Worm (Caenorhabditis elegans) whole organism, L4 larva: ENCODE data around the gene glb-5.

Source experiments
- F37D6.2 ChIP-seq: sonication (generic microtip); optimal IDR thresholded peaks from 2 replicates; lab custom pipeline; 2016; ENCODE audit warnings: mild to moderate bottlenecking, missing genetic modification characterization, missing compliant biosample characterization
- R02D3.7 ChIP-seq: fragments of 150-350 bp; sonication (generic microtip); optimal IDR thresholded peaks from 3 replicates; lab custom pipeline; 2014; ENCODE audit warnings: missing biosample characterization, missing genetic modification characterization
- T20F7.1 ChIP-seq: fragments of 200-800 bp; sonication (Bioruptor generic); optimal IDR thresholded peaks from 2 replicates; lab custom pipeline; 2018; ENCODE audit warnings: mild to moderate bottlenecking, missing genetic modification characterization, missing compliant biosample characterization
- T26A8.4 ChIP-seq: fragments of 200-800 bp; sonication (Bioruptor generic); IDR thresholded peaks from 2 replicates; pipeline ENCODE4 v1.3.6; 2022; ENCODE audit warnings: missing genetic modification characterization, missing compliant biosample characterization
- Y105C5A.15 ChIP-seq: fragments of 200-800 bp; sonication (Bioruptor generic); IDR thresholded peaks from 2 replicates; pipeline ENCODE4 v1.3.6; 2022; ENCODE audit warnings: missing genetic modification characterization, missing compliant biosample characterization
- Y48G9A.11 ChIP-seq: fragments of 200-800 bp; sonication (Bioruptor generic); IDR thresholded peaks from 2 replicates; pipeline ENCODE4 v1.3.6; 2022; ENCODE audit warnings: missing genetic modification reagents, missing genetic modification characterization, missing compliant biosample characterization
- ZK337.2 ChIP-seq: fragments of 200-800 bp; sonication (Bioruptor generic); IDR thresholded peaks from 2 replicates; pipeline ENCODE4 v1.3.6; 2022; ENCODE audit warnings: missing genetic modification reagents, missing genetic modification characterization, missing compliant biosample characterization
- ceh-28 ChIP-seq: fragments of 150-350 bp; optimal IDR thresholded peaks from 2 replicates; lab custom pipeline; 2014; ENCODE audit warnings: missing biosample characterization, missing genetic modification reagents, missing genetic modification characterization
- ceh-44 ChIP-seq: fragments of 200-800 bp; sonication (Bioruptor generic); IDR thresholded peaks from 2 replicates; pipeline ENCODE4 v1.3.6; 2022; ENCODE audit warnings: missing genetic modification reagents, missing genetic modification characterization, missing compliant biosample characterization
- ces-1 ChIP-seq: fragments of 150-350 bp; sonication (generic microtip); optimal IDR thresholded peaks from 4 replicates; lab custom pipeline; 2014; ENCODE audit warnings: missing biosample characterization, missing genetic modification reagents, missing genetic modification characterization
- cey-2 ChIP-seq: sonication (generic microtip); optimal IDR thresholded peaks from 3 replicates; lab custom pipeline; 2017; ENCODE audit warnings: missing genetic modification characterization, mild to moderate bottlenecking, missing compliant biosample characterization, antibody characterized with exemption, borderline replicate concordance; ENCODE audit not compliant: insufficient read depth
- daf-12 ChIP-seq: fragments of 150-350 bp; optimal IDR thresholded peaks from 2 replicates; lab custom pipeline; 2014; ENCODE audit warnings: missing biosample characterization, missing genetic modification reagents, missing genetic modification characterization
- daf-16 ChIP-seq, 3 experiments: sonication (generic microtip); optimal IDR thresholded peaks; 2 replicates each; lab custom pipeline; 2016 to 2017; ENCODE audit warnings: missing genetic modification characterization in 3 of 3, missing genetic modification reagents in 3 of 3, mild to moderate bottlenecking in 2 of 3, missing compliant biosample characterization in 2 of 3, missing biosample characterization in 1 of 3, moderate library complexity in 1 of 3
- dmd-6 ChIP-seq: fragments of 200-800 bp; sonication (Bioruptor generic); IDR thresholded peaks from 2 replicates; pipeline ENCODE4 v1.3.6; 2022; ENCODE audit warnings: missing genetic modification reagents, missing genetic modification characterization, missing compliant biosample characterization
- dmd-8 ChIP-seq: fragments of 200-800 bp; sonication (Bioruptor generic); IDR thresholded peaks from 2 replicates; pipeline ENCODE4 v1.3.6; 2022; ENCODE audit warnings: missing genetic modification characterization, missing compliant biosample characterization
- dpl-1 ChIP-seq: fragments of 150-350 bp; optimal IDR thresholded peaks from 2 replicates; lab custom pipeline; 2014; ENCODE audit warnings: missing biosample characterization, missing genetic modification reagents, missing genetic modification characterization
- duxl-1 ChIP-seq: sonication (generic microtip); optimal IDR thresholded peaks from 2 replicates; lab custom pipeline; 2016; ENCODE audit warnings: mild to moderate bottlenecking, missing genetic modification characterization, moderate library complexity, missing compliant biosample characterization; ENCODE audit not compliant: poor library complexity
- dve-1 ChIP-seq: sonication (generic microtip); optimal IDR thresholded peaks from 2 replicates; lab custom pipeline; 2017; ENCODE audit warnings: antibody characterized with exemption, mild to moderate bottlenecking, missing genetic modification characterization, missing compliant biosample characterization; ENCODE audit not compliant: insufficient read depth
- fos-1 ChIP-seq: fragments of 150-350 bp; optimal IDR thresholded peaks from 2 replicates; lab custom pipeline; 2014; ENCODE audit warnings: missing biosample characterization, missing genetic modification characterization
- hlh-30 ChIP-seq: sonication (generic microtip); optimal IDR thresholded peaks from 2 replicates; lab custom pipeline; 2017; ENCODE audit warnings: antibody characterized with exemption, mild to moderate bottlenecking, missing genetic modification characterization, missing compliant biosample characterization; ENCODE audit not compliant: insufficient read depth
- hmg-1.1 ChIP-seq: fragments of 200-800 bp; sonication (Bioruptor generic); IDR thresholded peaks from 2 replicates; pipeline ENCODE4 v1.3.6; 2022; ENCODE audit warnings: missing genetic modification reagents, missing genetic modification characterization, missing compliant biosample characterization
- lim-7 ChIP-seq: fragments of 200-800 bp; sonication (Bioruptor generic); IDR thresholded peaks from 2 replicates; pipeline ENCODE4 v1.3.6; 2022; ENCODE audit warnings: missing genetic modification characterization, missing compliant biosample characterization
- lin-13 ChIP-seq: fragments of 150-350 bp; optimal IDR thresholded peaks from 2 replicates; lab custom pipeline; 2014; ENCODE audit warnings: missing biosample characterization, missing genetic modification reagents, missing genetic modification characterization
- lin-38 ChIP-seq: fragments of 200-800 bp; sonication (Bioruptor generic); IDR thresholded peaks from 2 replicates; pipeline ENCODE4 v1.3.6; 2022; ENCODE audit warnings: missing genetic modification reagents, missing genetic modification characterization, missing compliant biosample characterization
- lsy-2 ChIP-seq, 2 experiments: fragments of 150-350 bp in 1 of 2; sonication (generic microtip) in 1 of 2; optimal IDR thresholded peaks; 2 replicates each; lab custom pipeline; 2014 to 2017; ENCODE audit warnings: missing biosample characterization in 2 of 2, missing genetic modification characterization in 2 of 2
- madf-5 ChIP-seq, 2 experiments: fragments of 200-800 bp; sonication (Bioruptor generic); IDR thresholded peaks; 2 replicates each; pipeline ENCODE4 v1.3.6; 2022; ENCODE audit warnings: missing compliant biosample characterization in 2 of 2, missing genetic modification characterization in 2 of 2
- mdl-1 ChIP-seq, 2 experiments: fragments of 150-350 bp in 1 of 2; sonication (generic microtip) in 1 of 2; optimal IDR thresholded peaks; 2 replicates each; lab custom pipeline; 2014 to 2017; ENCODE audit warnings: missing biosample characterization in 2 of 2, missing genetic modification characterization in 2 of 2
- mep-1 ChIP-seq: fragments of 150-350 bp; sonication (generic microtip); optimal IDR thresholded peaks from 3 replicates; lab custom pipeline; 2014; ENCODE audit warnings: missing biosample characterization, missing genetic modification characterization
- mes-2 ChIP-seq: sonication (generic microtip); optimal IDR thresholded peaks from 2 replicates; lab custom pipeline; 2016; ENCODE audit warnings: missing genotype, mild to moderate bottlenecking, missing genetic modification characterization, missing compliant biosample characterization; ENCODE audit not compliant: poor library complexity, severe bottlenecking
- mxl-3 ChIP-seq: fragments of 200-800 bp; sonication (Bioruptor generic); optimal IDR thresholded peaks from 2 replicates; lab custom pipeline; 2018; ENCODE audit warnings: mild to moderate bottlenecking, missing genetic modification characterization, missing compliant biosample characterization
- nhr-102 ChIP-seq: sonication (generic microtip); optimal IDR thresholded peaks from 2 replicates; lab custom pipeline; 2016; ENCODE audit warnings: mild to moderate bottlenecking, missing genetic modification characterization, moderate library complexity, missing compliant biosample characterization
- nhr-42 ChIP-seq: fragments of 200-800 bp; sonication (Bioruptor generic); IDR thresholded peaks from 2 replicates; pipeline ENCODE4 v1.3.6; 2022; ENCODE audit warnings: missing genetic modification characterization, missing compliant biosample characterization
- nhr-6 ChIP-seq: fragments of 150-350 bp; optimal IDR thresholded peaks from 2 replicates; lab custom pipeline; 2014; ENCODE audit warnings: missing biosample characterization, missing genetic modification characterization
- pqm-1 ChIP-seq: sonication (generic microtip); optimal IDR thresholded peaks from 2 replicates; lab custom pipeline; 2017; ENCODE audit warnings: missing biosample characterization, missing genetic modification characterization
- rbr-2 ChIP-seq: sonication (generic microtip); optimal IDR thresholded peaks from 2 replicates; lab custom pipeline; 2016; ENCODE audit warnings: missing genotype, missing genetic modification characterization, missing compliant biosample characterization
- skn-1 ChIP-seq: fragments of 150-350 bp; optimal IDR thresholded peaks from 2 replicates; lab custom pipeline; 2014; ENCODE audit warnings: missing biosample characterization, missing genetic modification characterization
- snpc-4 ChIP-seq: fragments of 150-350 bp; optimal IDR thresholded peaks from 2 replicates; lab custom pipeline; 2014; ENCODE audit warnings: missing biosample characterization, missing genetic modification characterization
- spr-3 ChIP-seq: fragments of 200-800 bp; sonication (Bioruptor generic); optimal IDR thresholded peaks from 2 replicates; lab custom pipeline; 2018; ENCODE audit warnings: mild to moderate bottlenecking, missing genetic modification characterization, missing compliant biosample characterization
- tra-1 ChIP-seq: fragments of 200-800 bp; sonication (Bioruptor generic); IDR thresholded peaks from 2 replicates; pipeline ENCODE4 v1.3.6; 2022; ENCODE audit warnings: missing genetic modification reagents, missing genetic modification characterization, missing compliant biosample characterization
- unc-39 ChIP-seq: sonication (generic microtip); optimal IDR thresholded peaks from 2 replicates; lab custom pipeline; 2017; ENCODE audit warnings: missing biosample characterization, missing genetic modification characterization
- unc-62 ChIP-seq, 3 experiments: fragments of 150-350 bp in 1 of 3; sonication (generic microtip); optimal IDR thresholded peaks in 2 of 3; peaks in 1 of 3; 1 replicate in 1 of 3; 2 replicates in 2 of 3; lab custom pipeline; 2014 to 2017; ENCODE audit warnings: missing biosample characterization in 3 of 3, missing genetic modification characterization in 3 of 3, missing genetic modification reagents in 3 of 3, missing genotype in 1 of 3
- vab-7 ChIP-seq: fragments of 200-800 bp; sonication (Bioruptor generic); IDR thresholded peaks from 2 replicates; pipeline ENCODE4 v1.3.6; 2022; ENCODE audit warnings: missing genetic modification reagents, missing genetic modification characterization, missing compliant biosample characterization
- zip-2 ChIP-seq: fragments of 150-350 bp; optimal IDR thresholded peaks from 2 replicates; lab custom pipeline; 2014; ENCODE audit warnings: missing biosample characterization, missing genetic modification characterization
- ztf-11 ChIP-seq: fragments of 150-350 bp; optimal IDR thresholded peaks from 2 replicates; lab custom pipeline; 2014; ENCODE audit warnings: missing biosample characterization, missing genetic modification characterization

Gene glb-5

DNA sequence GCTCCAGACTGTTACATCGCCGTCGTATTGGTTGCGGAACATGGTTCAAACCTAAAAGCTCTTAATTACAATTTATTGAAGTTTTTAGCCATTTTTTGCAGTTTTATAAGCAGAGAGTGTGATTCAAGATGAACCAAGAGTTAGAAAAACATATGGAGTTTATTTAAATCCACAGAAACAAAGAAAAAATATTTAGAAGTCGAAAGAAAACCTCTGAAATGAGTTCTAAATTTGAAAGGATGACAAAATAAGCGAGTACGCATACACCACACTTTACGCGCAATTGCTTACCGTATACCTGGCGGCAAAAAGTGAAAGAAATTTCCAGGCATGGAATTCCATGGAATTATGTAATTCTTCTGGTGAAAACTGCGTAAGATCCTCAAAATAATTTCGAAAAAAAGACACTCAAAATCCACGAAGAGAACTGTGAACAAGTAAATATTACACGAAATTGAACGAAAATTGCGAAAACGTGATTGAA lies 25.6 kb downstream of the glb-5 start, which contains the start of gene pas-6:
Gene pas-6, minus strand, starts transcription at position 51 of the 484 bp plus-strand sequence.
- TF ChIP-seq dpl-1 (GFP tag; lab: Kevin White, UChicago) (peak; percentile 42), ceh-28 (tag; lab: Kevin White, UChicago) (no peak), T20F7.1 (peak; percentile 11), lsy-2 (tag; optimal IDR thresholded peaks at IDR 0.05; lab: Kevin White, UChicago) (peak; percentile 83 to 98), Y105C5A.15 (GFP tag; lab: Robert Waterston, UW) (no peak), unc-62 (GFP tag; optimal IDR thresholded peaks at IDR 0.05 in 1 of 2; lab: Kevin White, UChicago) (no peak), unc-62 (tag; optimal IDR thresholded peaks at IDR 0.05; lab: Kevin White, UChicago) (no peak), nhr-6 (tag; lab: Kevin White, UChicago) (peak; percentile 9), lin-38 (GFP tag; lab: Robert Waterston, UW) (peak; percentile 53), dmd-8 (GFP tag; lab: Robert Waterston, UW) (no peak), mes-2 (tag; lab: Kevin White, UChicago) (peak; percentile 45), mep-1 (tag; lab: Kevin White, UChicago) (peak; percentile 4)

DNA sequence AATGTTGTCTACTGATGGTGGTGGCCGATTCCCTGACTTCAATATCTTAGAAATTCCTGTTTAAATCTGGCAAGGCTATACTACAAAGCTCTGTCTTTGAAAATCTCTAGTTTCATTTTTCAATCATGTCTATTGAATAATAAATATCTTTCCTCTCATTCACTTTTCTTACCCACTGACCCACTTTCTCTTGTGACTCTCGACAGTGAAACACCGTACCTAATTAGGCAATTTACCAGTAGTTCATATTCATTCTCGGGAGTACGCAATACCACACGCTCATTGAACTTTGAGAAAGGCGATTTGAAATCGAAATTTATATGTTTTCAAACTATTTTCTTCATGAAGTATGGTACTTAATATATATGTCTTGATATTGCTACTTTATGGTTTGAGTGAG lies 26.1 kb downstream of the glb-5 start, which contains the start of gene CD4.11:
Gene CD4.11, plus strand, starts transcription at position 301 of the 400 bp plus-strand sequence.
- TF ChIP-seq nhr-6 (tag; lab: Kevin White, UChicago): no peak
- TF ChIP-seq daf-12 (tag; lab: Kevin White, UChicago): no peak
- no peak for TF ChIP-seq hmg-1.1 (GFP tag; lab: Robert Waterston, UW)
- TF ChIP-seq lin-13: no peak
- no peak for TF ChIP-seq Y48G9A.11
- no peak for TF ChIP-seq hlh-30 (tag; lab: Kevin White, UChicago)
- TF ChIP-seq cey-2 (tag; lab: Kevin White, UChicago): no peak
- TF ChIP-seq R02D3.7 (tag; lab: Kevin White, UChicago): no peak
- TF ChIP-seq fos-1: no peak
- no peak for TF ChIP-seq pqm-1
- TF ChIP-seq vab-7 (GFP tag; lab: Robert Waterston, UW): no peak
- TF ChIP-seq ceh-44 (GFP tag; lab: Robert Waterston, UW): no peak
- TF ChIP-seq skn-1 (tag; lab: Kevin White, UChicago): no peak
- TF ChIP-seq nhr-42: no peak
- no peak for TF ChIP-seq tra-1 (GFP tag; lab: Robert Waterston, UW)
- no peak for TF ChIP-seq snpc-4
- no peak for TF ChIP-seq unc-39 (tag; lab: Kevin White, UChicago)
- no peak for TF ChIP-seq ces-1 (GFP tag; lab: Kevin White, UChicago)
- TF ChIP-seq, all 104 proteins: peak for 0

DNA sequence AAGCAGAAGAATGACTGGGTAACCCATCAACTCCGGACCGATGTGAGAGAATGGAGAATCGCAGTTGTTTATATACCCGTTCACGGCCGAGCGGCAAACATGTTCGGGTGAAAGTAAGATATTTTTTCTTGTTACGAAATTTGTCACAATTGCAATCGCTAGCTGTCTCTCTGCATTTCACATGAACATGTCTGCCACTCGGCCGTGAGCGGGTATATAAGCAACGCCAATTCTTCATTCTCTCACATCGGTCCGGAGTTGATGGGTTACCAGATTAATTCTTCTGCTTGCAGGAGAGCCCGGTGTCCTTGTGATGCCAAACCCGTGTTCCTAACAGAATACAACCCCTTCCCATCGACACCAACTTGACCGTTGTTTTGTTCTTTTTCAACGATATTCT lies 28.4 kb downstream of the glb-5 start:
- TF ChIP-seq daf-16 (GFP tag; optimal IDR thresholded peaks at IDR 0.05; lab: Kevin White, UChicago): peak; percentile 39 to 65
- no peak for TF ChIP-seq daf-16 (tag; optimal IDR thresholded peaks at IDR 0.05; lab: Kevin White, UChicago)
- peak; percentile 31 for TF ChIP-seq dve-1 (tag; lab: Kevin White, UChicago)
- peak; percentile 78 for TF ChIP-seq T26A8.4
- TF ChIP-seq mdl-1 (tag; optimal IDR thresholded peaks at IDR 0.05; lab: Kevin White, UChicago): no peak
- TF ChIP-seq hmg-1.1 (GFP tag; lab: Robert Waterston, UW): 0 out of 2 replicates have a peak, but pooled peaks have one; percentile 52
- TF ChIP-seq snpc-4: peak; percentile 90
- TF ChIP-seq dmd-6 (GFP tag; lab: Robert Waterston, UW): peak; percentile 34; the same call in 1 of the 2 replicates
- TF ChIP-seq T20F7.1: peak; percentile 14
- no peak for TF ChIP-seq nhr-42
- TF ChIP-seq hlh-30 (tag; lab: Kevin White, UChicago): peak; percentile 51
- TF ChIP-seq nhr-102 (tag; lab: Kevin White, UChicago): peak; percentile 38
- TF ChIP-seq spr-3 (GFP tag; lab: Kevin White, UChicago): peak; percentile 20
- TF ChIP-seq rbr-2 (tag; lab: Kevin White, UChicago): peak; percentile 14
- TF ChIP-seq madf-5 (GFP tag; IDR thresholded peaks at IDR 0.05; lab: Robert Waterston, UW): 0 out of 4 replicates have a peak, but pooled peaks of 1 of the 2 experiments have one; percentile 27
- 0 out of 2 replicates have a peak, but pooled peaks have one; percentile 9 for TF ChIP-seq Y105C5A.15 (GFP tag; lab: Robert Waterston, UW)
- TF ChIP-seq ceh-44 (GFP tag; lab: Robert Waterston, UW): peak; percentile 28; the same call in 1 of the 2 replicates
- 0 out of 2 replicates have a peak, but pooled peaks have one; percentile 28 for TF ChIP-seq ZK337.2 (GFP tag; lab: Robert Waterston, UW)
- peak; percentile 7 for TF ChIP-seq dpl-1 (GFP tag; lab: Kevin White, UChicago)
- peak; percentile 7 for TF ChIP-seq mxl-3 (GFP tag; lab: Kevin White, UChicago)
- peak; percentile 57 for TF ChIP-seq lin-38 (GFP tag; lab: Robert Waterston, UW)
- no peak for TF ChIP-seq duxl-1 (tag; lab: Kevin White, UChicago)
- no peak for TF ChIP-seq F37D6.2 (tag; lab: Kevin White, UChicago)
- TF ChIP-seq zip-2: peak; percentile 97
- no peak for TF ChIP-seq lim-7 (GFP tag; lab: Robert Waterston, UW)
- no peak for TF ChIP-seq ztf-11 (tag; lab: Kevin White, UChicago)
- peak in 1 of 2 experiments; percentile 53 for TF ChIP-seq lsy-2 (tag; optimal IDR thresholded peaks at IDR 0.05; lab: Kevin White, UChicago)
